Worm (Caenorhabditis elegans) whole organism, mixed stage, embryonic: Measurements from ENCODE around the gene T22B2.3.

Experiments used
- elt-1 ChIP-seq: sonication (generic microtip); optimal IDR thresholded peaks from 2 replicates; lab custom pipeline; 2017; ENCODE audit warnings: missing genetic modification characterization, mild to moderate bottlenecking, missing compliant biosample characterization, antibody characterized with exemption, moderate library complexity, borderline replicate concordance; ENCODE audit not compliant: insufficient read depth
- elt-3 ChIP-seq: fragments of 150-350 bp; optimal IDR thresholded peaks from 2 replicates; lab custom pipeline; 2014; ENCODE audit warnings: missing biosample characterization, missing genetic modification characterization
- lsy-2 ChIP-seq: fragments of 150-350 bp; optimal IDR thresholded peaks from 2 replicates; lab custom pipeline; 2014; ENCODE audit warnings: missing biosample characterization, missing genetic modification characterization
- nhr-2 ChIP-seq: fragments of 150-350 bp; optimal IDR thresholded peaks from 2 replicates; lab custom pipeline; 2014; ENCODE audit warnings: missing biosample characterization, missing genetic modification characterization
- nhr-28 ChIP-seq: fragments of 150-350 bp; optimal IDR thresholded peaks from 2 replicates; lab custom pipeline; 2014; ENCODE audit warnings: missing biosample characterization, missing genetic modification characterization
- snpc-4 ChIP-seq: fragments of 150-350 bp; optimal IDR thresholded peaks from 2 replicates; lab custom pipeline; 2014; ENCODE audit warnings: missing biosample characterization, missing genetic modification characterization
- sptf-1 ChIP-seq: sonication (generic microtip); optimal IDR thresholded peaks from 2 replicates; lab custom pipeline; 2017; ENCODE audit warnings: mild to moderate bottlenecking, missing genetic modification characterization, moderate library complexity, missing compliant biosample characterization
- unc-62 ChIP-seq: fragments of 150-350 bp; optimal IDR thresholded peaks from 2 replicates; lab custom pipeline; 2014; ENCODE audit warnings: missing biosample characterization, missing genetic modification reagents, missing genetic modification characterization
- ztf-11 ChIP-seq: fragments of 150-350 bp; optimal IDR thresholded peaks from 2 replicates; lab custom pipeline; 2014; ENCODE audit warnings: missing biosample characterization, missing genetic modification characterization

- TF ChIP-seq ztf-11, result no peak
- no peak for TF ChIP-seq unc-62
- TF ChIP-seq elt-1 (tag; lab: Kevin White, UChicago), result no peak
- no peak for TF ChIP-seq nhr-28 (tag; lab: Kevin White, UChicago)
- no peak for TF ChIP-seq lsy-2 (tag; lab: Kevin White, UChicago)
- TF ChIP-seq elt-3, result no peak
- no peak for TF ChIP-seq snpc-4 (tag; lab: Kevin White, UChicago)
- no peak for TF ChIP-seq nhr-2
- TF ChIP-seq sptf-1 (tag; lab: Kevin White, UChicago), result no peak
Observed at ce11 chrX:3878233-3878632, 38.9 kb upstream of the T22B2.3 start, which contains the start of gene F47F2.1.
